Worm (Caenorhabditis elegans) whole organism, L3 larva: ENCODE data around the gene F59A6.3.
A peak's percentile ranks its signal among the peaks of the same experiment; 100 is the strongest.

Experiments
- daf-12 ChIP-seq: fragments of 150-350 bp; optimal IDR thresholded peaks from 2 replicates; lab custom pipeline; 2014; ENCODE audit warnings: missing biosample characterization, missing genetic modification reagents, missing genetic modification characterization
- egl-5 ChIP-seq: fragments of 150-350 bp; optimal IDR thresholded peaks from 2 replicates; lab custom pipeline; 2017; ENCODE audit warnings: missing biosample characterization, missing genetic modification reagents, missing genetic modification characterization, inconsistent platforms
- fkh-10 ChIP-seq: sonication (generic microtip); optimal IDR thresholded peaks from 2 replicates; lab custom pipeline; 2017; ENCODE audit warnings: missing biosample characterization, missing genetic modification reagents, missing genetic modification characterization
- jun-1 ChIP-seq: fragments of 150-350 bp; optimal IDR thresholded peaks from 2 replicates; lab custom pipeline; 2014; ENCODE audit warnings: missing biosample characterization, missing genetic modification reagents, missing genetic modification characterization
- lin-39 ChIP-seq: fragments of 150-350 bp; optimal IDR thresholded peaks from 2 replicates; lab custom pipeline; 2018; ENCODE audit warnings: missing biosample characterization, missing genetic modification reagents, missing genetic modification characterization
- nfya-1 ChIP-seq: sonication (generic microtip); optimal IDR thresholded peaks from 2 replicates; lab custom pipeline; 2017; ENCODE audit warnings: missing genetic modification characterization, mild to moderate bottlenecking, missing compliant biosample characterization, antibody characterized with exemption, moderate library complexity; ENCODE audit not compliant: insufficient read depth
- nhr-11 ChIP-seq: fragments of 150-350 bp; optimal IDR thresholded peaks from 2 replicates; lab custom pipeline; 2014; ENCODE audit warnings: missing biosample characterization, missing genetic modification characterization
- snpc-4 ChIP-seq: fragments of 150-350 bp; optimal IDR thresholded peaks from 2 replicates; lab custom pipeline; 2014; ENCODE audit warnings: missing biosample characterization, missing genetic modification characterization
- tbx-2 ChIP-seq: sonication (generic microtip); optimal IDR thresholded peaks from 2 replicates; lab custom pipeline; 2016; ENCODE audit warnings: mild to moderate bottlenecking, missing genetic modification characterization, missing compliant biosample characterization
- zag-1 ChIP-seq: fragments of 150-350 bp; optimal IDR thresholded peaks from 2 replicates; lab custom pipeline; 2014; ENCODE audit warnings: missing biosample characterization, missing genetic modification characterization
- ztf-11 ChIP-seq: fragments of 150-350 bp; optimal IDR thresholded peaks from 2 replicates; lab custom pipeline; 2014; ENCODE audit warnings: missing biosample characterization, missing genetic modification characterization
- ztf-4 ChIP-seq: fragments of 150-350 bp; optimal IDR thresholded peaks from 2 replicates; lab custom pipeline; 2014; ENCODE audit warnings: missing biosample characterization, missing genetic modification characterization

ce11 chrII:4999122-4999521 lies 9.0 kb upstream of the F59A6.3 start, which contains the start of gene citk-2:
- TF ChIP-seq nfya-1 (tag; lab: Kevin White, UChicago): no peak
- peak; percentile 66 for TF ChIP-seq jun-1 (tag; lab: Kevin White, UChicago)
- TF ChIP-seq nhr-11: no peak
- TF ChIP-seq daf-12 (tag; lab: Kevin White, UChicago): no peak
- TF ChIP-seq lin-39 (tag; lab: Kevin White, UChicago): peak; percentile 51
- TF ChIP-seq ztf-11 (tag; lab: Kevin White, UChicago): no peak
- TF ChIP-seq egl-5 (tag; lab: Kevin White, UChicago): peak; percentile 75
- TF ChIP-seq fkh-10 (GFP tag; lab: Kevin White, UChicago): peak; percentile 24
- no peak for TF ChIP-seq tbx-2
- TF ChIP-seq snpc-4 (tag; lab: Kevin White, UChicago): no peak
- no peak for TF ChIP-seq ztf-4 (tag; lab: Kevin White, UChicago)
- no peak for TF ChIP-seq zag-1
